2 fruit fly cellular contexts compared by ENCODE assay signal in the genomic region with DNA sequence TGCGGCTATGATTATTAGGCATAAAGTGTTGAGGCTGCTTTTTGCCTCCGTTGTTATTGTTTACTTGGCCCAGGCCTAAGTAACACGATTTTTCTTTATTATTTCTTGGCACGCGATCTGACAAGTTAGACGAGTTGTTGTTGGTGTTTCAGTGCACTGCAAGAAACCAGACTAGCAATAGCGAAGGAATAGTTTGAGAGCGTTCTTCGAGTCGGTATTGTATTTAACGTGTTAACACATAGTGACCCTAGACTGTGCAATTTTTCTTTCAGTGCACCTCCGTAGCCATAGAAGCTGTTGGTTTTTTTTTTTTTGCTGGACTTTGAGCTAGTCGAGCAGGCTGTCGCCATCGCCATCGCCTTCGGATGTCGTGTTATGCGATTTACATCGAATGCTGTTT.
TF ChIP-seq lines count a peak whose summit lies in the region.

No protein-coding gene starts in this region.

TF ChIP-seq in whole organism, embryonic, 481 proteins besides CTCF, POLR2A, EP300 and RAD21 (continued from another document):
- TF ChIP-seq CG32532 (GFP tag; IDR thresholded peaks at IDR 0.05; lab: Robert Waterston, UW) (0 out of 2 replicates have a peak, but pooled peaks have one; percentile 27), CG17359 (tag; optimal IDR thresholded peaks at IDR 0.05; lab: Kevin White, UChicago) (peak; percentile 31), C15 (GFP tag; IDR thresholded peaks at IDR 0.05; lab: Robert Waterston, UW) (no peak), row (GFP tag; IDR thresholded peaks at IDR 0.05; lab: Robert Waterston, UW) (peak; percentile 58), ttk (GFP tag; IDR thresholded peaks at IDR 0.05; lab: Robert Waterston, UW) (no peak), Meics (GFP tag; optimal IDR thresholded peaks at IDR 0.05; lab: Kevin White, UChicago) (peak; percentile 6), ci (GFP tag; IDR thresholded peaks at IDR 0.05; lab: Robert Waterston, UW) (peak; percentile 42; the same call in 2 of the 3 replicates), CG8089 (GFP tag; optimal IDR thresholded peaks at IDR 0.05; lab: Kevin White, UChicago) (no peak), Rfx (GFP tag; IDR thresholded peaks at IDR 0.05; lab: Robert Waterston, UW) (peak; percentile 56; the same call in 1 of the 2 replicates), sob (GFP tag; IDR thresholded peaks at IDR 0.05; lab: Robert Waterston, UW) (peak; percentile 44; the same call in 1 of the 2 replicates), Mrtf (GFP tag; IDR thresholded peaks at IDR 0.05; lab: Robert Waterston, UW) (0 out of 3 replicates have a peak, but pooled peaks have one; percentile 27), sens (GFP tag; lab: Kevin White, UChicago) (peak; percentile 79), hkb (optimal IDR thresholded peaks at IDR 0.05; lab: Kevin White, UChicago) (no peak), hkb (GFP tag; IDR thresholded peaks at IDR 0.05; lab: Robert Waterston, UW) (0 out of 2 replicates have a peak, but pooled peaks have one; percentile 16), bowl (GFP tag; IDR thresholded peaks at IDR 0.05; lab: Robert Waterston, UW) (0 out of 2 replicates have a peak, but pooled peaks have one; percentile 30), CG9932 (GFP tag; IDR thresholded peaks at IDR 0.05; lab: Robert Waterston, UW) (peak; percentile 32; the same call in 1 of the 2 replicates), onecut (GFP tag; IDR thresholded peaks at IDR 0.05; lab: Robert Waterston, UW) (peak; percentile 21; the same call in 1 of the 2 replicates), vvl (GFP tag; IDR thresholded peaks at IDR 0.05; lab: Robert Waterston, UW) (peak; percentile 37), Ptx1 (GFP tag; IDR thresholded peaks at IDR 0.05; lab: Robert Waterston, UW) (peak; percentile 41), CG3847 (GFP tag; IDR thresholded peaks at IDR 0.05; lab: Robert Waterston, UW) (0 out of 2 replicates have a peak, but pooled peaks have one; percentile 15), pb (GFP tag; optimal IDR thresholded peaks at IDR 0.05; lab: Kevin White, UChicago) (no peak), Fer3 (tag; optimal IDR thresholded peaks at IDR 0.05; lab: Kevin White, UChicago) (no peak), jumu (GFP tag; optimal IDR thresholded peaks at IDR 0.05; lab: Kevin White, UChicago) (peak; percentile 35), CG12391 (tag; optimal IDR thresholded peaks at IDR 0.05; lab: Kevin White, UChicago) (peak; percentile 1), dmrt99B (tag; optimal IDR thresholded peaks at IDR 0.05; lab: Kevin White, UChicago) (peak; percentile 16), zfh2 (GFP tag; optimal IDR thresholded peaks at IDR 0.05; lab: Kevin White, UChicago) (no peak), trh (GFP tag; optimal IDR thresholded peaks at IDR 0.05; lab: Kevin White, UChicago) (no peak), Sox102F (GFP tag; optimal IDR thresholded peaks at IDR 0.05; lab: Kevin White, UChicago) (peak; percentile 17), Dll (GFP tag; IDR thresholded peaks at IDR 0.05; lab: Robert Waterston, UW; ENCODE audit: partially characterized antibody) (no peak), CG13424 (tag; optimal IDR thresholded peaks at IDR 0.05; lab: Kevin White, UChicago) (peak; percentile 12), CG8290 (GFP tag; optimal IDR thresholded peaks at IDR 0.05; lab: Kevin White, UChicago) (no peak), CG8290 (tag; optimal IDR thresholded peaks at IDR 0.05; lab: Kevin White, UChicago) (peak in 1 of 2 experiments; percentile 0), Atf6 (GFP tag; IDR thresholded peaks at IDR 0.05; lab: Robert Waterston, UW) (peak; percentile 33; the same call in 1 of the 2 replicates)
TF ChIP-seq in whole organism, embryonic: peak in this region for 43.

TF ChIP-seq in whole organism, prepupa, 60 proteins besides CTCF, POLR2A, EP300 and RAD21 (continued from another document):
- no peak for TF ChIP-seq Smox (GFP tag; optimal IDR thresholded peaks at IDR 0.05; lab: Kevin White, UChicago)
- no peak for TF ChIP-seq CG8319 (GFP tag; optimal IDR thresholded peaks at IDR 0.05; lab: Kevin White, UChicago)
- peak; percentile 74 for TF ChIP-seq Lpt (GFP tag; optimal IDR thresholded peaks at IDR 0.05; lab: Kevin White, UChicago)
- no peak for TF ChIP-seq topi (GFP tag; optimal IDR thresholded peaks at IDR 0.05; lab: Kevin White, UChicago)
- peak; percentile 81 for TF ChIP-seq Hr4 (GFP tag; optimal IDR thresholded peaks at IDR 0.05; lab: Kevin White, UChicago)
- TF ChIP-seq Eip75B (GFP tag; optimal IDR thresholded peaks at IDR 0.05; lab: Kevin White, UChicago), result peak; percentile 9
- no peak for TF ChIP-seq lz (GFP tag; optimal IDR thresholded peaks at IDR 0.05; lab: Kevin White, UChicago)
- no peak for TF ChIP-seq CG10669 (GFP tag; optimal IDR thresholded peaks at IDR 0.05; lab: Kevin White, UChicago)
- TF ChIP-seq Ets21C (GFP tag; optimal IDR thresholded peaks at IDR 0.05; lab: Kevin White, UChicago), result no peak
- TF ChIP-seq fd85E (GFP tag; optimal IDR thresholded peaks at IDR 0.05; lab: Kevin White, UChicago), result no peak
- TF ChIP-seq CG7368 (GFP tag; optimal IDR thresholded peaks at IDR 0.05; lab: Kevin White, UChicago), result no peak
- TF ChIP-seq CG34406 (GFP tag; optimal IDR thresholded peaks at IDR 0.05; lab: Kevin White, UChicago), result no peak
- TF ChIP-seq dac (GFP tag; optimal IDR thresholded peaks at IDR 0.05; lab: Kevin White, UChicago), result peak; percentile 83
- peak; percentile 44 for TF ChIP-seq CG3919 (GFP tag; optimal IDR thresholded peaks at IDR 0.05; lab: Kevin White, UChicago)
- no peak for TF ChIP-seq CG8632 (GFP tag; optimal IDR thresholded peaks at IDR 0.05; lab: Kevin White, UChicago)
- peak; percentile 36 for TF ChIP-seq pdm3 (GFP tag; optimal IDR thresholded peaks at IDR 0.05; lab: Kevin White, UChicago)
- TF ChIP-seq CG10631 (GFP tag; optimal IDR thresholded peaks at IDR 0.05; lab: Kevin White, UChicago), result peak; percentile 37
- TF ChIP-seq Gug (GFP tag; IDR thresholded peaks at IDR 0.05; lab: Robert Waterston, UW), result peak; percentile 70
- TF ChIP-seq ss (GFP tag; optimal IDR thresholded peaks at IDR 0.05; lab: Kevin White, UChicago), result peak in 1 of 2 experiments; percentile 97
- no peak for TF ChIP-seq Eip93F (GFP tag; optimal IDR thresholded peaks at IDR 0.05; lab: Kevin White, UChicago)
- peak; percentile 87 for TF ChIP-seq CG6276 (GFP tag; optimal IDR thresholded peaks at IDR 0.05; lab: Kevin White, UChicago)
- no peak for TF ChIP-seq Sox15 (GFP tag; optimal IDR thresholded peaks at IDR 0.05; lab: Kevin White, UChicago)
- TF ChIP-seq OdsH (GFP tag; optimal IDR thresholded peaks at IDR 0.05; lab: Kevin White, UChicago), result peak; percentile 57
- no peak for TF ChIP-seq Ets96B (tag; optimal IDR thresholded peaks at IDR 0.05; lab: Kevin White, UChicago)
- no peak for TF ChIP-seq cyc (GFP tag; optimal IDR thresholded peaks at IDR 0.05; lab: Kevin White, UChicago)
- TF ChIP-seq svp (GFP tag; lab: Kevin White, UChicago), result no peak
- TF ChIP-seq CG15336 (GFP tag; IDR thresholded peaks at IDR 0.05; lab: Robert Waterston, UW), result peak; percentile 83
- TF ChIP-seq salr (GFP tag; optimal IDR thresholded peaks at IDR 0.05; lab: Kevin White, UChicago), result peak in 1 of 2 experiments; percentile 55
- TF ChIP-seq CG6792 (GFP tag; optimal IDR thresholded peaks at IDR 0.05; lab: Kevin White, UChicago), result no peak
- no peak for TF ChIP-seq CG1621 (tag; optimal IDR thresholded peaks at IDR 0.05; lab: Kevin White, UChicago)
